Worm (Caenorhabditis elegans) whole organism, late embryonic: ENCODE measurements around the gene K02E11.10.

ENCODE experiments used
- C38D4.7 ChIP-seq: fragments of 200-800 bp; sonication (Bioruptor generic); optimal IDR thresholded peaks from 2 replicates; lab custom pipeline; 2018; ENCODE audit warnings: mild to moderate bottlenecking, missing genetic modification characterization, moderate library complexity, missing compliant biosample characterization
- ceh-14 ChIP-seq: sonication (generic microtip); optimal IDR thresholded peaks from 2 replicates; lab custom pipeline; 2016; ENCODE audit warnings: missing genotype, missing genetic modification characterization, missing compliant biosample characterization
- elt-2 ChIP-seq: sonication (generic microtip); optimal IDR thresholded peaks from 2 replicates; lab custom pipeline; 2016; ENCODE audit warnings: missing genetic modification reagents, missing genetic modification characterization, missing compliant biosample characterization
- ets-4 ChIP-seq: sonication (generic microtip); optimal IDR thresholded peaks from 2 replicates; lab custom pipeline; 2016; ENCODE audit warnings: missing genetic modification characterization, missing compliant biosample characterization
- hlh-6 ChIP-seq: sonication (generic microtip); optimal IDR thresholded peaks from 2 replicates; lab custom pipeline; 2016; ENCODE audit warnings: missing genotype, missing genetic modification characterization, missing compliant biosample characterization
- nfya-1 ChIP-seq: sonication (generic microtip); optimal IDR thresholded peaks from 2 replicates; lab custom pipeline; 2017; ENCODE audit warnings: missing genetic modification characterization, mild to moderate bottlenecking, missing compliant biosample characterization, antibody characterized with exemption, moderate library complexity
- pqm-1 ChIP-seq: sonication (generic microtip); optimal IDR thresholded peaks from 2 replicates; lab custom pipeline; 2016; ENCODE audit warnings: missing genetic modification characterization, missing compliant biosample characterization

DNA sequence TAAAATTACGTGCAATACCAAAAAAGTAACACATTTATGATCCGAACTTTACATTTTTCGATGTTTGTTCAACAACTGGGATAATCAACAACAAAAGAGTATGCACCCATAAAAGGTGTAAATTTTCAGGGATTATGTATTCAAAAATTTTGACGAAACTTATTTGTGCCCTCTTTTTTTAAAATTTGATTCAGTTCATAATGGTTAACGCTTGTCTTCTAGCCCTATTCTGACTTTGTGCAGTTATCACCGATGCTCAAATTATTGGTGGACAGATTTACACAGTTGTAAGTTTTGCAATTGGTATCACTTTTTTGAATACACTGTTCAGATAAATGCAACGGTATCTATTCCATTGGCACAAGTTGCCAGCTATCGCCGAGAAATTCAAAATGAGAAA lies 7.7 kb upstream of the K02E11.10 start, which contains the start of gene K02E11.6:
- no peak for TF ChIP-seq hlh-6
- no peak for TF ChIP-seq pqm-1 (tag; lab: Kevin White, UChicago)
- no peak for TF ChIP-seq C38D4.7 (GFP tag; lab: Kevin White, UChicago)
- no peak for TF ChIP-seq ets-4 (tag; lab: Kevin White, UChicago)
- no peak for TF ChIP-seq ceh-14 (tag; lab: Kevin White, UChicago)
- TF ChIP-seq nfya-1 (tag; lab: Kevin White, UChicago): no peak
- no peak for TF ChIP-seq elt-2 (tag; lab: Kevin White, UChicago)
